Worm (Caenorhabditis elegans) whole organism, young adult: ENCODE data around the gene Y75B12A.2.

ENCODE experiments used
- F22D6.2 ChIP-seq: sonication (generic microtip); optimal IDR thresholded peaks from 2 replicates; lab custom pipeline; 2016; ENCODE audit warnings: mild to moderate bottlenecking, missing genetic modification characterization, missing compliant biosample characterization
- F23B12.7 ChIP-seq: sonication (generic microtip); optimal IDR thresholded peaks from 2 replicates; lab custom pipeline; 2017; ENCODE audit warnings: missing genetic modification characterization, mild to moderate bottlenecking, missing compliant biosample characterization, antibody characterized with exemption, moderate library complexity; ENCODE audit not compliant: insufficient read depth
- F33H1.4 ChIP-seq: fragments of 200-800 bp; sonication (Bioruptor generic); IDR thresholded peaks from 2 replicates; pipeline ENCODE4 v1.3.6; 2022; ENCODE audit warnings: missing genetic modification reagents, missing genetic modification characterization, missing compliant biosample characterization
- F39B2.1 ChIP-seq: fragments of 200-800 bp; sonication (Bioruptor generic); IDR thresholded peaks from 2 replicates; pipeline ENCODE4 v1.3.6; 2022; ENCODE audit warnings: missing genetic modification reagents, missing genetic modification characterization, missing compliant biosample characterization
- F55B11.4 ChIP-seq: sonication (generic microtip); optimal IDR thresholded peaks from 2 replicates; lab custom pipeline; 2016; ENCODE audit warnings: missing compliant biosample characterization, missing genetic modification characterization, borderline replicate concordance; ENCODE audit not compliant: insufficient read depth
- T26A5.8 ChIP-seq: sonication (generic microtip); optimal IDR thresholded peaks from 2 replicates; lab custom pipeline; 2016; ENCODE audit warnings: missing genetic modification characterization, missing compliant biosample characterization
- Y53F4B.3 ChIP-seq: fragments of 200-800 bp; sonication (Bioruptor generic); IDR thresholded peaks from 2 replicates; pipeline ENCODE4 v1.3.6; 2022; ENCODE audit warnings: missing genetic modification reagents, missing genetic modification characterization, missing compliant biosample characterization
- Y95B8A.8 ChIP-seq: fragments of 200-800 bp; sonication (Bioruptor generic); IDR thresholded peaks from 2 replicates; pipeline ENCODE4 v1.3.6; 2022; ENCODE audit warnings: missing genetic modification reagents, missing genetic modification characterization, missing compliant biosample characterization
- ZK185.1 ChIP-seq: sonication (generic microtip); optimal IDR thresholded peaks from 2 replicates; lab custom pipeline; 2016; ENCODE audit warnings: mild to moderate bottlenecking, missing genetic modification characterization, missing compliant biosample characterization; ENCODE audit not compliant: poor library complexity, severe bottlenecking
- akir-1 ChIP-seq: fragments of 200-800 bp; sonication (Bioruptor generic); optimal IDR thresholded peaks from 2 replicates; lab custom pipeline; 2018; ENCODE audit warnings: mild to moderate bottlenecking, missing genetic modification characterization, moderate library complexity, missing compliant biosample characterization
- athp-1 ChIP-seq: sonication (generic microtip); optimal IDR thresholded peaks from 2 replicates; lab custom pipeline; 2017; ENCODE audit warnings: mild to moderate bottlenecking, missing genetic modification characterization, missing compliant biosample characterization
- bed-1 ChIP-seq: fragments of 200-800 bp; sonication (Bioruptor generic); IDR thresholded peaks from 2 replicates; pipeline ENCODE4 v1.3.6; 2022; ENCODE audit warnings: missing genetic modification reagents, missing genetic modification characterization, missing compliant biosample characterization
- cebp-1 ChIP-seq, 2 experiments: fragments of 200-800 bp in 1 of 2; sonication (Bioruptor generic) in 1 of 2; sonication (generic microtip) in 1 of 2; IDR thresholded peaks in 1 of 2; optimal IDR thresholded peaks in 1 of 2; 2 replicates each; pipeline versions ENCODE4 v1.3.6 to Lab custom; 2017 to 2022; ENCODE audit warnings: missing compliant biosample characterization in 2 of 2, missing genetic modification characterization in 2 of 2, mild to moderate bottlenecking in 1 of 2, missing genetic modification reagents in 1 of 2, moderate library complexity in 1 of 2
- cebp-2 ChIP-seq: fragments of 200-800 bp; sonication (Bioruptor generic); IDR thresholded peaks from 2 replicates; pipeline ENCODE4 v1.3.6; 2022; ENCODE audit warnings: missing genetic modification characterization, missing compliant biosample characterization
- ceh-58 ChIP-seq: fragments of 200-800 bp; sonication (Bioruptor generic); IDR thresholded peaks from 2 replicates; pipeline ENCODE4 v1.3.6; 2022; ENCODE audit warnings: missing genetic modification characterization, missing compliant biosample characterization
- dpff-1 ChIP-seq: sonication (generic microtip); optimal IDR thresholded peaks from 2 replicates; lab custom pipeline; 2017; ENCODE audit warnings: mild to moderate bottlenecking, missing genetic modification characterization, missing compliant biosample characterization
- egl-44 ChIP-seq: fragments of 200-800 bp; sonication (Bioruptor generic); IDR thresholded peaks from 2 replicates; pipeline ENCODE4 v1.3.6; 2022; ENCODE audit warnings: missing genetic modification reagents, missing genetic modification characterization, missing compliant biosample characterization
- ekl-4 ChIP-seq: fragments of 200-800 bp; sonication (Bioruptor generic); IDR thresholded peaks from 2 replicates; pipeline ENCODE4 v1.3.6; 2022; ENCODE audit warnings: missing genetic modification reagents, missing genetic modification characterization, missing compliant biosample characterization
- fkh-3 ChIP-seq: sonication (generic microtip); optimal IDR thresholded peaks from 2 replicates; lab custom pipeline; 2016; ENCODE audit warnings: mild to moderate bottlenecking, missing genetic modification characterization, missing compliant biosample characterization
- him-1 ChIP-seq: sonication (generic microtip); optimal IDR thresholded peaks from 2 replicates; lab custom pipeline; 2016; ENCODE audit warnings: missing genotype, missing genetic modification reagents, missing genetic modification characterization, missing compliant biosample characterization
- hmg-20 ChIP-seq: fragments of 200-800 bp; sonication (Bioruptor generic); IDR thresholded peaks from 2 replicates; pipeline ENCODE4 v1.3.6; 2022; ENCODE audit warnings: missing genetic modification reagents, missing genetic modification characterization, missing compliant biosample characterization
- hsf-1 ChIP-seq: fragments of 200-800 bp; sonication (Bioruptor generic); IDR thresholded peaks from 2 replicates; pipeline ENCODE4 v1.3.6; 2022; ENCODE audit warnings: missing genetic modification reagents, missing genetic modification characterization, missing compliant biosample characterization
- lin-35 ChIP-seq, 3 experiments: fragments of 150-350 bp in 2 of 3; sonication (generic microtip) in 1 of 3; optimal IDR thresholded peaks; 2 replicates each; lab custom pipeline; 2014 to 2018; ENCODE audit warnings: missing biosample characterization in 3 of 3, missing genetic modification characterization in 3 of 3, missing genetic modification reagents in 3 of 3
- lin-40 ChIP-seq: sonication (generic microtip); optimal IDR thresholded peaks from 2 replicates; lab custom pipeline; 2016; ENCODE audit warnings: missing genetic modification characterization, mild to moderate bottlenecking, missing compliant biosample characterization, missing genotype, missing genetic modification reagents
- lsl-1 ChIP-seq: fragments of 200-800 bp; sonication (Bioruptor generic); optimal IDR thresholded peaks from 2 replicates; lab custom pipeline; 2018; ENCODE audit warnings: mild to moderate bottlenecking, missing genetic modification characterization, moderate library complexity, missing compliant biosample characterization
- madf-10 ChIP-seq: sonication (generic microtip); optimal IDR thresholded peaks from 2 replicates; lab custom pipeline; 2016; ENCODE audit warnings: mild to moderate bottlenecking, missing genetic modification characterization, missing compliant biosample characterization
- madf-3 ChIP-seq: fragments of 200-800 bp; sonication (Bioruptor generic); IDR thresholded peaks from 2 replicates; pipeline ENCODE4 v1.3.6; 2022; ENCODE audit warnings: missing genetic modification reagents, missing genetic modification characterization, missing compliant biosample characterization
- mcd-1 ChIP-seq: fragments of 200-800 bp; sonication (Bioruptor generic); IDR thresholded peaks from 2 replicates; pipeline ENCODE4 v1.3.6; 2022; ENCODE audit warnings: missing genetic modification reagents, missing genetic modification characterization, missing compliant biosample characterization
- mel-28 ChIP-seq: sonication (generic microtip); optimal IDR thresholded peaks from 2 replicates; lab custom pipeline; 2016; ENCODE audit warnings: borderline replicate concordance, mild to moderate bottlenecking, missing genetic modification characterization, missing compliant biosample characterization
- mxl-1 ChIP-seq: sonication (generic microtip); optimal IDR thresholded peaks from 2 replicates; lab custom pipeline; 2016; ENCODE audit warnings: missing genetic modification characterization, missing compliant biosample characterization
- nfyb-1 ChIP-seq: fragments of 200-800 bp; sonication (Bioruptor generic); IDR thresholded peaks from 2 replicates; pipeline ENCODE4 v1.3.6; 2022; ENCODE audit warnings: missing genetic modification reagents, missing genetic modification characterization, missing compliant biosample characterization
- nhr-80 ChIP-seq: sonication (generic microtip); optimal IDR thresholded peaks from 2 replicates; lab custom pipeline; 2016; ENCODE audit warnings: missing genetic modification characterization, missing compliant biosample characterization
- pha-4 ChIP-seq: fragments of 150-350 bp; sonication (generic microtip); optimal IDR thresholded peaks from 2 replicates; lab custom pipeline; 2014; ENCODE audit warnings: missing biosample characterization, missing genetic modification reagents, missing genetic modification characterization
- repo-1 ChIP-seq: sonication (generic microtip); optimal IDR thresholded peaks from 2 replicates; lab custom pipeline; 2017; ENCODE audit warnings: mild to moderate bottlenecking, missing genetic modification characterization, missing compliant biosample characterization
- sdz-38 ChIP-seq: sonication (generic microtip); optimal IDR thresholded peaks from 2 replicates; lab custom pipeline; 2016; ENCODE audit warnings: missing genotype, missing genetic modification characterization, missing compliant biosample characterization
- snpc-1.3 ChIP-seq: sonication (generic microtip); optimal IDR thresholded peaks from 2 replicates; lab custom pipeline; 2017; ENCODE audit warnings: missing genetic modification characterization, mild to moderate bottlenecking, missing compliant biosample characterization, antibody characterized with exemption, moderate library complexity, missing genotype, missing genetic modification reagents; ENCODE audit not compliant: insufficient read depth
- somi-1 ChIP-seq: fragments of 200-800 bp; sonication (Bioruptor generic); optimal IDR thresholded peaks from 2 replicates; lab custom pipeline; 2018; ENCODE audit warnings: mild to moderate bottlenecking, missing genetic modification characterization, missing compliant biosample characterization
- sptf-2 ChIP-seq: fragments of 200-800 bp; sonication (Bioruptor generic); optimal IDR thresholded peaks from 2 replicates; lab custom pipeline; 2018; ENCODE audit warnings: mild to moderate bottlenecking, missing genetic modification characterization, missing compliant biosample characterization
- tbx-9 ChIP-seq: sonication (generic microtip); optimal IDR thresholded peaks from 2 replicates; lab custom pipeline; 2016; ENCODE audit warnings: borderline replicate concordance, missing genetic modification characterization, inconsistent platforms, missing compliant biosample characterization
- tlf-1 ChIP-seq: fragments of 200-800 bp; sonication (Bioruptor generic); optimal IDR thresholded peaks from 2 replicates; lab custom pipeline; 2018; ENCODE audit warnings: mild to moderate bottlenecking, missing genetic modification characterization, missing compliant biosample characterization
- unc-130 ChIP-seq: sonication (generic microtip); optimal IDR thresholded peaks from 2 replicates; lab custom pipeline; 2016; ENCODE audit warnings: missing genetic modification reagents, missing genetic modification characterization, missing compliant biosample characterization
- unc-62 ChIP-seq: fragments of 150-350 bp; optimal IDR thresholded peaks from 2 replicates; lab custom pipeline; 2014; ENCODE audit warnings: missing biosample characterization, missing genetic modification reagents, missing genetic modification characterization
- zfh-2 ChIP-seq: fragments of 200-800 bp; sonication (Bioruptor generic); conservative IDR thresholded peaks from 2 replicates; pipeline ENCODE4 v1.3.6; 2022; ENCODE audit warnings: missing genetic modification reagents, missing genetic modification characterization, missing compliant biosample characterization

Y75B12A.2 gene

DNA sequence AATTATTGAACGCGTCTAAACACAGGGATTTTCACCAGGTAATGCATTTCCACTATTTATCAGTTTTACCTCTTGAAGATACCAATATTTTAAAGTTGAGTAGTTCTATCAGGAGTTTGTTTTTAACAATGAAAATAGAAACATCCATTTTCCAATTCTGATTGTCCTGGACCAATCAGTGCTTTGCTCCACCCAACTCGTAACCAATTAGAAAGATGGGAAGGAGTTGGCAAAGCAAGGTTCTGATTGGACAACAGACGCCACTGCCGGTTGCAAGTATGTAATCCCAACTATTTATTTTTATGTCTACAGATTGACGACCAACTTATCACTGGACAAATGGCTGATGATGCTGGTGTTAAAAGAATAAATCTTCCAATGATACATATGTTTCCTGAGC is 40.8 kb downstream of the Y75B12A.2 start:
- TF ChIP-seq fkh-3 (tag; lab: Kevin White, UChicago) (no peak), egl-44 (GFP tag; lab: Robert Waterston, UW) (no peak), athp-1 (tag; lab: Kevin White, UChicago) (no peak), lin-35 (GFP tag; optimal IDR thresholded peaks at IDR 0.05; lab: Kevin White, UChicago) (no peak), hmg-20 (GFP tag; lab: Robert Waterston, UW) (no peak), madf-10 (tag; lab: Kevin White, UChicago) (no peak), F39B2.1 (GFP tag; lab: Robert Waterston, UW) (no peak), tbx-9 (tag; lab: Kevin White, UChicago) (no peak), lin-40 (tag; lab: Kevin White, UChicago) (no peak), tlf-1 (no peak), sdz-38 (tag; lab: Kevin White, UChicago) (no peak), F23B12.7 (no peak), lsl-1 (GFP tag; lab: Kevin White, UChicago) (no peak), Y95B8A.8 (GFP tag; lab: Robert Waterston, UW) (no peak), pha-4 (tag; lab: Kevin White, UChicago) (no peak)

DNA sequence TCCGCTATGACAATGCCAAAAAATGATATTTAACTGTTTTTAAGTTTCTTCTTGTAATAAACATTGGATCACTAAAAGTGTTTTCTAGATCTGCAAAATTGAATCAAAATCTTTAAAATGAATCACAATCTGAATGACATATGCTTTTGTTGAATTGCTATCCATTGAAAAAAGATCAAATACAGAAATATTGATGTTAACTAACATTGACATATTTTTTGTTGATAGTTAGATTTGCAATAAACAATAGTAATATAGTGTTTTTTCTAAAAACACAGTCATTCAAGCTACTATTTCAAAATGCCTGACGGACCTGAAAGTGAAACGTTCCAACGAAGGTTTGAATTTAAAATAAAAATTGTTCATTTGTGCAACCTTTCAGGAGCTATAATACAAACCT is 41.3 kb downstream of the Y75B12A.2 start, which contains the start of gene T09F5.2:
TSS of gene T09F5.2 (plus strand) at position 301 of the 400 bp plus-strand sequence.
- TF ChIP-seq nfyb-1 (GFP tag; lab: Robert Waterston, UW) (no peak), snpc-1.3 (no peak), sptf-2 (no peak), madf-3 (GFP tag; lab: Robert Waterston, UW) (no peak), him-1 (tag; lab: Kevin White, UChicago) (no peak), Y53F4B.3 (GFP tag; lab: Robert Waterston, UW) (no peak), hsf-1 (GFP tag; lab: Robert Waterston, UW) (no peak), ZK185.1 (no peak), mel-28 (no peak), repo-1 (tag; lab: Kevin White, UChicago) (no peak), unc-130 (no peak), F33H1.4 (GFP tag; lab: Robert Waterston, UW) (no peak), T26A5.8 (no peak), lsl-1 (GFP tag; lab: Kevin White, UChicago) (no peak), zfh-2 (GFP tag; lab: Robert Waterston, UW) (no peak), mcd-1 (no peak), F55B11.4 (tag; lab: Kevin White, UChicago) (no peak), tbx-9 (tag; lab: Kevin White, UChicago) (no peak), ceh-58 (GFP tag; lab: Robert Waterston, UW) (no peak), F22D6.2 (tag; lab: Kevin White, UChicago) (no peak)
- TF ChIP-seq, all 124 proteins: peak for 0

DNA sequence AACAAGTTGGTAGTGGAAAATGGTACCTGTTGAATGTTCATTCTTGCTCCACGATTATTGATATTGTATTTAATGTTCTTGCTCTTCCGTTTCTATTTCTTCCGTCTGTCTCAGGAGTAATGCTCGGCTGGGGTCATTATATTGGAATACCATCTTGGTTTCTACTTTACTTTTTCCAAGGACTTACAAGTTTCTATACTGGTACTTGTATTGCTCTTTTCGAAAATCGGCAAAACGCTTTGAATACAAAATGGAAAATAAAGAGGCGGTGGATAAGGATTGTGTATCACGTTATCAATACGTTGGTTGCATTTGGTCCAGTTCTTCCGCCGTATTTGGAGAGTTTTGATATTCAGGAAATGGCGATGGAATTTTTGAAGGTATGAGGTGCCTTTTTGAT is 42.6 kb downstream of the Y75B12A.2 start:
- TF ChIP-seq him-1 (tag; lab: Kevin White, UChicago): no peak
- TF ChIP-seq cebp-2 (GFP tag; lab: Robert Waterston, UW): no peak
- no peak for TF ChIP-seq ekl-4 (GFP tag; lab: Robert Waterston, UW)
- no peak for TF ChIP-seq mxl-1 (tag; lab: Kevin White, UChicago)
- TF ChIP-seq athp-1 (tag; lab: Kevin White, UChicago): no peak
- no peak for TF ChIP-seq nhr-80 (tag; lab: Kevin White, UChicago)
- no peak for TF ChIP-seq somi-1 (GFP tag; lab: Kevin White, UChicago)
- TF ChIP-seq unc-130: no peak
- TF ChIP-seq akir-1 (GFP tag; lab: Kevin White, UChicago): no peak
- no peak for TF ChIP-seq F33H1.4 (GFP tag; lab: Robert Waterston, UW)
- no peak for TF ChIP-seq cebp-1 (GFP tag; IDR thresholded peaks at IDR 0.05; lab: Robert Waterston, UW)
- TF ChIP-seq cebp-1 (tag; optimal IDR thresholded peaks at IDR 0.05; lab: Kevin White, UChicago): no peak
- no peak for TF ChIP-seq unc-62 (GFP tag; lab: Kevin White, UChicago)
- TF ChIP-seq dpff-1: no peak
- TF ChIP-seq bed-1 (GFP tag; lab: Robert Waterston, UW): no peak
